Fruit fly (Drosophila melanogaster): ENCODE measurements around the gene Mitofilin.
A peak's percentile ranks its signal among the peaks of the same experiment; 100 is the strongest.

The Mitofilin gene

DNA sequence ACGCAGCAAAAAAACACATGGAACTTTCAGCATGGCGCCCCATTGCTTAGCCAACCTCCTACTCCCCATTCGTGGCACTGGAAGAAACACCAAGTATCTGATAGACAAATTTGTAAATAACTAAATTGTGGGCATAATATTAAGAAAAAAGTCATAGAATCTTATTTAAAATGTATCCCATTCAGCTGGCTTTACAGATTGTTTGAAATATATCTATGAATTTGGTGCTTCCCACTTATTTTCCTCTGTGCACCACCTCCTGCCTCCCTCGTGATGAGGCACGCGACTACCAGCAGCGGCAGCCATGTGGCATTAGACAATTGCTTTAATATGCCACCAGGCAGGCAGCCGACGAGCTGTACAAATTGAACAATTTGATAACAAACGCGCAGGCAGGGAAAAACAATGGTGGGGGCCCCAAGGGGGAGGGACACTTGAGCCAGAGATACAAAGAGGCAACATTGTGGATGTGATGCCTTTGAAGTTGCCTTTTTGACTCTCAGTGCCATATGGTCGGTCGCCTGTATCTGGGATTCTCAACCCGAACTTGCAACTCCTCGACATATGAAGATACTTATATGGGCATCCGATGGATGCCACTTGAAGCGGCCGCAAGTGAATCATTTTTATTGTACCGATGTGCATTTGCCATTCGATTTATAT lies 26.1 kb upstream of the Mitofilin start (continued):
- TF ChIP-seq CG13424 (tag; optimal IDR thresholded peaks at IDR 0.05) = peak; percentile 83
- TF ChIP-seq CkIIα-i1 (GFP tag; IDR thresholded peaks at IDR 0.05) = 0 out of 2 replicates have a peak, but pooled peaks have one; percentile 40
- TF ChIP-seq NC2β (GFP tag; optimal IDR thresholded peaks at IDR 0.05) = peak; percentile 59
- TF ChIP-seq CG2129 (GFP tag; IDR thresholded peaks at IDR 0.05; ENCODE audit: partially characterized antibody) = no peak
- peak; percentile 60 for TF ChIP-seq CG6683 (GFP tag; optimal IDR thresholded peaks at IDR 0.05)
- TF ChIP-seq MESR4 (GFP tag; optimal IDR thresholded peaks at IDR 0.05) = peak; percentile 7
- TF ChIP-seq Taf1 (GFP tag; IDR thresholded peaks at IDR 0.05) = peak; percentile 61
- peak; percentile 22 for TF ChIP-seq CG30020 (tag; optimal IDR thresholded peaks at IDR 0.05)
- peak; percentile 86 for TF ChIP-seq Blimp-1 (GFP tag; optimal IDR thresholded peaks at IDR 0.05)
- peak; percentile 50 for TF ChIP-seq CG11696 (GFP tag; IDR thresholded peaks at IDR 0.05)
- TF ChIP-seq CG32532 (GFP tag; IDR thresholded peaks at IDR 0.05) = peak; percentile 87
- TF ChIP-seq CG4617 (GFP tag; optimal IDR thresholded peaks at IDR 0.05; ENCODE audit: borderline replicate concordance) = peak; percentile 39
- no peak; the same call in 1 of the 2 replicates for TF ChIP-seq dimm (GFP tag; IDR thresholded peaks at IDR 0.05)
- TF ChIP-seq Usf (GFP tag; optimal IDR thresholded peaks at IDR 0.05) = no peak
- TF ChIP-seq unc-4 (GFP tag; IDR thresholded peaks at IDR 0.05; ENCODE audit: partially characterized antibody) = no peak
- peak; percentile 58 for TF ChIP-seq CG15601 (tag; optimal IDR thresholded peaks at IDR 0.05)
- TF ChIP-seq CG8944 (GFP tag; optimal IDR thresholded peaks at IDR 0.05) = peak; percentile 65
- peak; percentile 79 for TF ChIP-seq rib (GFP tag; IDR thresholded peaks at IDR 0.05)
- no peak for TF ChIP-seq nom (GFP tag; optimal IDR thresholded peaks at IDR 0.05)
- no peak for TF ChIP-seq corto (GFP tag; optimal IDR thresholded peaks at IDR 0.05)
- TF ChIP-seq ATbp (GFP tag; optimal IDR thresholded peaks at IDR 0.05) = peak; percentile 85
- TF ChIP-seq CG17912 (GFP tag; optimal IDR thresholded peaks at IDR 0.05) = peak; percentile 7
- TF ChIP-seq Fer1 (GFP tag; optimal IDR thresholded peaks at IDR 0.05) = peak; percentile 88
- peak; percentile 80 for TF ChIP-seq CG12071 (GFP tag; optimal IDR thresholded peaks at IDR 0.05)
- no peak for TF ChIP-seq CG7271 (tag; optimal IDR thresholded peaks at IDR 0.05)
- TF ChIP-seq CG18011 (GFP tag; optimal IDR thresholded peaks at IDR 0.05) = peak; percentile 51
- TF ChIP-seq bsh (GFP tag; optimal IDR thresholded peaks at IDR 0.05) = peak; percentile 45 to 87
- no peak for TF ChIP-seq CG15479 (GFP tag; optimal IDR thresholded peaks at IDR 0.05)
- peak; percentile 26; the same call in 1 of the 2 replicates for TF ChIP-seq ham (GFP tag; IDR thresholded peaks at IDR 0.05)
- peak; percentile 76 for TF ChIP-seq CG6254 (GFP tag; optimal IDR thresholded peaks at IDR 0.05)
- TF ChIP-seq CG30431 (GFP tag; optimal IDR thresholded peaks at IDR 0.05) = peak; percentile 63
- TF ChIP-seq NC2α (GFP tag; optimal IDR thresholded peaks at IDR 0.05) = peak; percentile 20
- peak; percentile 60 for TF ChIP-seq Nf-YA (GFP tag; IDR thresholded peaks at IDR 0.05)
- TF ChIP-seq br (optimal IDR thresholded peaks at IDR 0.05) = no peak
- no peak for TF ChIP-seq usp (GFP tag; optimal IDR thresholded peaks at IDR 0.05)
- TF ChIP-seq tup (GFP tag; optimal IDR thresholded peaks at IDR 0.05) = peak; percentile 73
- TF ChIP-seq dm (GFP tag; optimal IDR thresholded peaks at IDR 0.05) = peak; percentile 64
- peak; percentile 84 for TF ChIP-seq CG15269 (tag; optimal IDR thresholded peaks at IDR 0.05)
- peak; percentile 50 for TF ChIP-seq CG33213 (GFP tag; optimal IDR thresholded peaks at IDR 0.05)
- TF ChIP-seq Lpt (GFP tag; optimal IDR thresholded peaks at IDR 0.05) = no peak
- no peak for TF ChIP-seq YL-1 (GFP tag; optimal IDR thresholded peaks at IDR 0.05)
- TF ChIP-seq scrt (GFP tag; optimal IDR thresholded peaks at IDR 0.05) = peak; percentile 70
- no peak for TF ChIP-seq CG34376 (GFP tag; optimal IDR thresholded peaks at IDR 0.05)
- TF ChIP-seq CG14860 (GFP tag; IDR thresholded peaks at IDR 0.05; ENCODE audit: partially characterized antibody) = no peak
- peak; percentile 76 for TF ChIP-seq Hr3 (GFP tag; optimal IDR thresholded peaks at IDR 0.05)
- peak; percentile 68 for TF ChIP-seq croc (GFP tag; conservative IDR thresholded peaks at IDR 0.05)
- peak; percentile 78 for TF ChIP-seq Asciz (GFP tag; optimal IDR thresholded peaks at IDR 0.05)
- peak; percentile 52 for TF ChIP-seq CG7987 (GFP tag; optimal IDR thresholded peaks at IDR 0.05)
- TF ChIP-seq Sox102F (GFP tag; optimal IDR thresholded peaks at IDR 0.05) = peak; percentile 86

Measured in whole organism, embryonic.